Fruit fly (Drosophila melanogaster): ENCODE results near the gene CG1965.
A peak's percentile ranks its signal among the peaks of the same experiment; 100 is the strongest.

The CG1965 gene

dm6 chr3R:7061875-7062274 is 5.3 kb upstream of the CG1965 start, which contains the start of gene Mst84B:
Gene Mst84B (plus strand): TSS chr3R:7062175.
- TF ChIP-seq CG8478 (optimal IDR thresholded peaks at IDR 0.05) (no peak), CTCF (optimal IDR thresholded peaks at IDR 0.05) (no peak)

- TF ChIP-seq CTCF (optimal IDR thresholded peaks at IDR 0.05) (no peak), CG8478 (optimal IDR thresholded peaks at IDR 0.05) (no peak)
Observed at dm6 chr3R:7066267-7066666, 934 bp upstream of the CG1965 start.

dm6 chr3R:7074297-7075114 is 7.3 kb downstream of the CG1965 start, which contains the start of the genes Ufl1 and CG1943:
Gene Ufl1 (minus strand): TSS chr3R:7074452.
Gene CG1943 (plus strand): TSS chr3R:7074859.
- TF ChIP-seq CG8478 (optimal IDR thresholded peaks at IDR 0.05) = no peak
- TF ChIP-seq CTCF (optimal IDR thresholded peaks at IDR 0.05) = peak; percentile 84 to 87

dm6 chr3R:7075115-7075425 is 7.9 kb downstream of the CG1965 start:
- TF ChIP-seq CG8478 (optimal IDR thresholded peaks at IDR 0.05) (no peak), CTCF (optimal IDR thresholded peaks at IDR 0.05) (no peak)

dm6 chr3R:7075712-7076183 is 8.5 kb downstream of the CG1965 start:
- TF ChIP-seq CG8478 (optimal IDR thresholded peaks at IDR 0.05) = no peak
- no peak for TF ChIP-seq CTCF (optimal IDR thresholded peaks at IDR 0.05)

- no peak for TF ChIP-seq CTCF (optimal IDR thresholded peaks at IDR 0.05)
- no peak for TF ChIP-seq CG8478 (optimal IDR thresholded peaks at IDR 0.05)
Observed at dm6 chr3R:7076293-7076981, 9.2 kb downstream of the CG1965 start.

- TF ChIP-seq CTCF (optimal IDR thresholded peaks at IDR 0.05) (no peak), CG8478 (optimal IDR thresholded peaks at IDR 0.05) (no peak)
Observed at dm6 chr3R:7079718-7080117, 12.5 kb downstream of the CG1965 start.

dm6 chr3R:7080157-7080916 is 13.1 kb downstream of the CG1965 start, which contains the start of gene Ref1:
Gene Ref1 (minus strand): TSS chr3R:7080387.
- TF ChIP-seq CG8478 (optimal IDR thresholded peaks at IDR 0.05) = no peak
- TF ChIP-seq CTCF (optimal IDR thresholded peaks at IDR 0.05) = no peak

dm6 chr3R:7081972-7082371 is 14.8 kb downstream of the CG1965 start, which contains the start of gene Dpck:
Gene Dpck (plus strand): TSS chr3R:7082182.
- TF ChIP-seq CG8478 (optimal IDR thresholded peaks at IDR 0.05) = no peak
- no peak for TF ChIP-seq CTCF (optimal IDR thresholded peaks at IDR 0.05)

- TF ChIP-seq CG8478 (optimal IDR thresholded peaks at IDR 0.05) (no peak), CTCF (optimal IDR thresholded peaks at IDR 0.05) (no peak)
Observed at dm6 chr3R:7083750-7084149, 16.5 kb downstream of the CG1965 start.

- no peak for TF ChIP-seq CG8478 (optimal IDR thresholded peaks at IDR 0.05)
- TF ChIP-seq CTCF (optimal IDR thresholded peaks at IDR 0.05) = no peak
Observed at dm6 chr3R:7085455-7085854, 18.3 kb downstream of the CG1965 start.

dm6 chr3R:7085983-7086376 is 18.8 kb downstream of the CG1965 start, which contains the start of gene Tailor:
Gene Tailor (minus strand): TSS chr3R:7086083.
- TF ChIP-seq CG8478 (optimal IDR thresholded peaks at IDR 0.05) (no peak), CTCF (optimal IDR thresholded peaks at IDR 0.05) (no peak)

- TF ChIP-seq CTCF (optimal IDR thresholded peaks at IDR 0.05) (peak; percentile 49 to 59), CG8478 (optimal IDR thresholded peaks at IDR 0.05) (no peak)
Observed at dm6 chr3R:7086377-7087200, 19.4 kb downstream of the CG1965 start, which contains the start of gene alphaTub84B. Gene alphaTub84B (plus strand): TSS chr3R:7086599.

dm6 chr3R:7087201-7087505 is 20.0 kb downstream of the CG1965 start:
- TF ChIP-seq CTCF (optimal IDR thresholded peaks at IDR 0.05) (no peak), CG8478 (optimal IDR thresholded peaks at IDR 0.05) (no peak)

Data from S2 (cell line).